Fruit fly (Drosophila melanogaster): Measurements from ENCODE around the gene CG7377.
A peak's percentile ranks its signal among the peaks of the same experiment; 100 is the strongest.
"Not testable (repeated sequence)": the region's sequence is repeated elsewhere in the genome, so short reads cannot be mapped to it uniquely, and the experiment has no call there.

The CG7377 gene

DNA sequence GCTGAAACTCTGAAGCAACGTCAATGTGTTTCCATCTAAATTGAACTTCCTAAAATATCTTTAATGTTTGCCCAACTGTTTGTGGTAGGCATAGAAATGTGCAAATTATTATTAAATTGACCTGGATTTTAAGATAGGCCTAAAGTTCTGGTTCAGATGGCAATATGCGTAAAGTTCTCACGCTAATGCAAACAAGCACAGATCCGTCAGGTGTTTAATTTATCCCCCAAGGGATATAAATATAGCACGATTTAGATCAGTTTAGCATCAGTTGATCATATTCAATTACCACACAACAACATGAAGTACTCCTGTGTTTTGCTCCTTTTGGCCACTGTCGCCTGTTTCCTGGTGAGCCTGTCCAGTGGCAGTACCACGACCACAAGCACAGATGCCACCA is at the start of gene CG7377:
TSS of gene CG7377 (plus strand) at position 301 of the 400 bp plus-strand sequence.
- TF ChIP-seq CTCF, CG8478 (optimal IDR thresholded peaks at IDR 0.05): not testable (repeated sequence)

DNA sequence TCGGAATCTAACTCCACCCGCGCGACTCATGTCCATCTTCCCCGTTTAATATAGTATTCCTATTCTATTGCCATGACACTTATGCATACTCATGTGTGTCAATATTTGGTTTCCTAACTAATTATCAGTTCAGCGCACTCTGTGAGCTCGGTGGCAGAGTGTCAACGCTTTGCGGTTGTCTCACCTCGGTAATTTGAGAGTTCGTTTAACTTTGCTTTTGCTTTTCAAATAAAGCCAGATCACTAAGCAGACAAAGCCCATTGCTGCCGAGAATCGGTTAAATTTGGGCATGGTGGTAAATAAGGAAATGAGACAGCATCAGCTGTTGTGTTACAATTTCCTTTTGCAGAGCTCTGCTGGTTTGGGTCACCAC is 49.2 kb upstream of the CG7377 start:
- no peak for TF ChIP-seq CG8478 (optimal IDR thresholded peaks at IDR 0.05)
- TF ChIP-seq CTCF (optimal IDR thresholded peaks at IDR 0.05) = no peak

DNA sequence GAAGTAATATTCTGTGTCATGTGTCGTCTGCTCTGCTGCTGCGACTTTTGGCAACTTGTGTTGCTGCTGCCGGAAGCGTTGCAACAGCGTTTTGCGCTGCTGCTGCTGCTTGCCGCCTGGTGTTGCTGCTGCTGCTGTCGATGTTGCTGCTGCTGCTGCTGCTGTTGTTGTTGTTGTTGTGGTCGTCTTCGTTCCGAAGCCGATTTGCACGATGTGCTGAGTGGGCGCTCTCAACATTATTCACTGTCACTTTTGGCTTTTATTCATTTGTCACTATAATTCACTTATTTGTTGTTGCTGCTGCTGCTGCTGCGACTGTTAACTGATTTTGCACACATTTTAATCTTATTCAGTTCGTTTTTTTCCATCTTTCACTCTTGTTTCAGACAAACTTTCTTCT is 47.1 kb upstream of the CG7377 start:
- TF ChIP-seq CG8478 (optimal IDR thresholded peaks at IDR 0.05) (no peak), CTCF (optimal IDR thresholded peaks at IDR 0.05) (no peak)

DNA sequence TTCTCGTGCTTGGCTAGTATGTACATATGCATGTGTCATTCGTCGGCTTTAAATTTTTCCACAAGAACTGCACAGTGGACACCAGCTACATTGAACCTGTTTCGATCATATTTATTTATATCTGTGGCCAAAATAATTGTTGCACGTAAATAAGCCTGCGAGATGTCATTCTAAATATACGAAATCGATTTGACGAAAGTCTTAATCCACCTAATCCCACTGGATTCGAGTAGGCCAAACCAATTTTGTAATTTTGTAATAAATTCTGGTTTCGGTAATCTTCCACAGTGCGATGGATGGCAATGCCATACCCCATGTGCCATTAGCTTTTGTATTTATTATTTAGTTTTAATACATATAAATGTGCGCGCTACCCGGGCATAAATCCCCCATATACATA is 46.5 kb upstream of the CG7377 start:
- TF ChIP-seq CTCF (optimal IDR thresholded peaks at IDR 0.05) (no peak), CG8478 (optimal IDR thresholded peaks at IDR 0.05) (no peak)

- TF ChIP-seq CTCF (optimal IDR thresholded peaks at IDR 0.05) (no peak), CG8478 (optimal IDR thresholded peaks at IDR 0.05) (no peak)
Observed at dm6 chr3L:11543681-11544299, 45.7 kb upstream of the CG7377 start.

dm6 chr3L:11547302-11547994 is 42.0 kb upstream of the CG7377 start:
- TF ChIP-seq CG8478 (optimal IDR thresholded peaks at IDR 0.05) = no peak
- no peak for TF ChIP-seq CTCF (optimal IDR thresholded peaks at IDR 0.05)

DNA sequence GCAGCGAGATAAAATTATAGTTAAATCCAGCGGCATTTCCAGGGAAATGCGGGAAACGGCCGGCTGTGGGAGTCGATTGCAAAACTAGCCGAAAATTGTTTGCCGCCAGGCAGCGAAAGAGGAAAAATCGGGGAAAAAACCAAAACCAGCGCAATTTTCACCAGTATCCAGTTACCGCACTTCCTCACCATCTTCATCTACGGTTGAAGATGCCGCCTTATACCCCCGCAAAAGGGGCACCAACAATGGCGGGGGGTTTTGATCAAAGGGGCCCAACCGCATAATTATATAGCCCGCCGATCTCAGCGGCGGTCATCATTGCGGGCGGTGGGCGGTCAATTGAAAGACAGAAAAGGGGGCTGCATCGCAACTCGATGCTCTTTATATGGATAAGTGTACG is 41.5 kb upstream of the CG7377 start:
- no peak for TF ChIP-seq CTCF (optimal IDR thresholded peaks at IDR 0.05)
- TF ChIP-seq CG8478 (optimal IDR thresholded peaks at IDR 0.05) = no peak

dm6 chr3L:11549432-11549831 is 40.1 kb upstream of the CG7377 start:
- TF ChIP-seq CTCF (optimal IDR thresholded peaks at IDR 0.05) (no peak), CG8478 (optimal IDR thresholded peaks at IDR 0.05) (no peak)

- TF ChIP-seq CG8478 (optimal IDR thresholded peaks at IDR 0.05) (no peak), CTCF (optimal IDR thresholded peaks at IDR 0.05) (no peak)
Observed at dm6 chr3L:11550359-11551056, 39.0 kb upstream of the CG7377 start.

- TF ChIP-seq CG8478 (optimal IDR thresholded peaks at IDR 0.05) (no peak), CTCF (optimal IDR thresholded peaks at IDR 0.05) (no peak)
Observed at dm6 chr3L:11551949-11552348, 37.5 kb upstream of the CG7377 start.

- no peak for TF ChIP-seq CG8478 (optimal IDR thresholded peaks at IDR 0.05)
- no peak for TF ChIP-seq CTCF (optimal IDR thresholded peaks at IDR 0.05)
Observed at dm6 chr3L:11552996-11553671, 36.4 kb upstream of the CG7377 start.

dm6 chr3L:11553672-11554068 is 35.8 kb upstream of the CG7377 start:
- TF ChIP-seq CTCF (optimal IDR thresholded peaks at IDR 0.05) = no peak
- TF ChIP-seq CG8478 (optimal IDR thresholded peaks at IDR 0.05) = no peak

DNA sequence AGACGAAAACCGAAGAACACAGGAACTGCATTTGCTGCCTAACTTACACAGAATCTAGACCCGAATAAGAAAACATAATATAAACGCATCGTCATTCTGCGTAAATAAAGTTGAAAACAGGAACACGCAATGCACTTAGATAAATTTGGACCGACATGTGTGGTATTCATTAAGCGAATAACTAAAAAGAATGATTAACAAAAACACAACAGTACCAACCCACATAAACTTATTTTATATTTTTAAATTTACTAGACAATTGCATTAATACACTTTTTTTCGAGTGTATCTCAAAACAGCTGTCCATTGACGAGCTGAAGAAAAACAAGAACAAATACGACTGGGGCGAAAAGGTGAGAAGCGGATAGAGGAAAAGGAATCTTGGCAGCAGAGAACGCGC is 35.2 kb upstream of the CG7377 start:
- no peak for TF ChIP-seq CTCF (optimal IDR thresholded peaks at IDR 0.05)
- TF ChIP-seq CG8478 (optimal IDR thresholded peaks at IDR 0.05) = no peak

dm6 chr3L:11554796-11555195 is 34.7 kb upstream of the CG7377 start:
- no peak for TF ChIP-seq CG8478 (optimal IDR thresholded peaks at IDR 0.05)
- TF ChIP-seq CTCF (optimal IDR thresholded peaks at IDR 0.05) = peak in 1 of 2 experiments; percentile 15

DNA sequence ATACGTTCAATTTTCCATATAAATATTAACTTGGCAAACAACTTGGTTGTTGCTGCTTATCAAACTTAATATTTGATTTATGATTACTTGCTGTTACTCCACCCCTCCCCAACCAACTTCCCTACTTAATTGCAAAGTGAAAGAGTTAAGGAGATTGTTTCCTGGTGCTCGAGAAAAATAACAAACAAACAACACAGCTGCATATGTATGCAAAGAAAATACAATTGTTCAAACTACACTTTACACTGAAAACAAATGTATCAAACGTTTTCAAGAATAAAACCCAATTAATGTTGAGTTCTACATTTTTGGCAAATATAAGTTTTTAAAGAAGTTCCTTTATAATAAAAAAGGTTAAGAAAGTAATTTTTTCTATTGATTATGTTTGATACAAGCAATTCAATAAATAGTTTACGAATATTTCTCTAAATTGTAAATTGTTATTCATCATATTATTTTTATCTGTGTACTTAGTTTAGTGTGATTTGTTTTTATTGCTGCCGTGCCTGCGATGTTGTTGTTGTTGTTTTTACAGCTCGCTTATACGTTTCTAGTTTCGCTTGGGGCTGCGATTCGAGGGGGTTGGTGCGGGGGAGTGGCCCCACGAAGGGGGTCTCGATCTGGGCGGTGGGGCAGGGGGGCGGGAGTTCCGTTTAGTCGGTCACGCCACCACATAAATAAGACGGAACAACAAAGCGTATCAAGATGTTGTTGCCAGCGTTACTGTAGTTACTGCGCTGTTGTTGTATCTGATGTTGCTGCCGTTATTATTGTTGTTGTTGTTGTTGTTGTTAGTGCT is 33.6 kb upstream of the CG7377 start:
- no peak for TF ChIP-seq CG8478 (optimal IDR thresholded peaks at IDR 0.05)
